Fruit fly (Drosophila melanogaster) whole organism, embryonic: ENCODE results near the gene aln.

Experiments
- ATbp ChIP-seq: fragments of 200-800 bp; sonication (Bioruptor generic); optimal IDR thresholded peaks from 2 replicates; lab custom pipeline; 2017; ENCODE audit warnings: missing biosample characterization, mild to moderate bottlenecking, missing genetic modification characterization, missing genetic modification reagents
- CG10565 ChIP-seq: fragments of 200-800 bp; sonication (Bioruptor generic); optimal IDR thresholded peaks from 3 replicates; lab custom pipeline; 2016; ENCODE audit warnings: missing biosample characterization, mild to moderate bottlenecking, missing genetic modification characterization
- CG10654 ChIP-seq: fragments of 200-800 bp; sonication (Bioruptor generic); optimal IDR thresholded peaks from 2 replicates; lab custom pipeline; 2016; ENCODE audit warnings: missing biosample characterization, missing genetic modification characterization
- CG11085 ChIP-seq: fragments of 200-800 bp; sonication (Bioruptor generic); IDR thresholded peaks from 2 replicates; pipeline ENCODE4 v1.3.6; 2022; ENCODE audit warnings: missing biosample characterization, missing genetic modification characterization
- CG11696 ChIP-seq: fragments of 200-800 bp; sonication (Bioruptor generic); IDR thresholded peaks from 2 replicates; pipeline ENCODE4 v1.3.6; 2022; ENCODE audit warnings: missing biosample characterization, missing genetic modification characterization
- CG12155 ChIP-seq: fragments of 200-800 bp; sonication (Bioruptor generic); optimal IDR thresholded peaks from 3 replicates; lab custom pipeline; 2016; ENCODE audit warnings: missing biosample characterization, missing genetic modification characterization
- CG12942 ChIP-seq: fragments of 200-800 bp; sonication (Bioruptor generic); optimal IDR thresholded peaks from 3 replicates; lab custom pipeline; 2016; ENCODE audit warnings: missing biosample characterization, missing genetic modification characterization
- CG17359 ChIP-seq: fragments of 200-800 bp; sonication (Bioruptor generic); optimal IDR thresholded peaks from 3 replicates; lab custom pipeline; 2018; ENCODE audit warnings: missing biosample characterization, mild to moderate bottlenecking, missing genetic modification characterization, moderate library complexity
- CG17385 ChIP-seq: fragments of 200-800 bp; sonication (Bioruptor generic); optimal IDR thresholded peaks from 3 replicates; lab custom pipeline; 2018; ENCODE audit warnings: missing biosample characterization, mild to moderate bottlenecking, missing genetic modification characterization
- CG18011 ChIP-seq: fragments of 200-800 bp; sonication (Bioruptor generic); optimal IDR thresholded peaks from 2 replicates; lab custom pipeline; 2017; ENCODE audit warnings: missing biosample characterization, missing genetic modification characterization, mild to moderate bottlenecking, moderate library complexity, missing genotype
- CG2678 ChIP-seq: fragments of 200-800 bp; sonication (Bioruptor generic); optimal IDR thresholded peaks from 3 replicates; lab custom pipeline; 2019; ENCODE audit warnings: missing biosample characterization, mild to moderate bottlenecking, missing genetic modification characterization, moderate library complexity
- CG3065 ChIP-seq: fragments of 200-800 bp; sonication (Bioruptor generic); optimal IDR thresholded peaks from 2 replicates; lab custom pipeline; 2016; ENCODE audit warnings: missing biosample characterization, missing genetic modification characterization
- CG31365 ChIP-seq: fragments of 200-800 bp; sonication (Bioruptor generic); optimal IDR thresholded peaks from 2 replicates; lab custom pipeline; 2018; ENCODE audit warnings: missing biosample characterization, mild to moderate bottlenecking, missing genetic modification characterization
- CG6683 ChIP-seq: fragments of 200-800 bp; sonication (Bioruptor generic); optimal IDR thresholded peaks from 2 replicates; lab custom pipeline; 2017; ENCODE audit warnings: missing biosample characterization, mild to moderate bottlenecking, missing genetic modification characterization, missing genetic modification reagents
- CG7928 ChIP-seq: fragments of 200-800 bp; sonication (Bioruptor generic); optimal IDR thresholded peaks from 2 replicates; lab custom pipeline; 2017; ENCODE audit warnings: missing biosample characterization, mild to moderate bottlenecking, missing genetic modification characterization
- CG7963 ChIP-seq: fragments of 200-800 bp; sonication (Bioruptor generic); IDR thresholded peaks from 3 replicates; pipeline ENCODE4 v1.3.6; 2022; ENCODE audit warnings: missing biosample characterization, missing genetic modification characterization; ENCODE audit not compliant: partially characterized antibody
- CG8359 ChIP-seq: fragments of 200-800 bp; sonication (Bioruptor generic); optimal IDR thresholded peaks from 2 replicates; lab custom pipeline; 2017; ENCODE audit warnings: missing biosample characterization, mild to moderate bottlenecking, missing genetic modification characterization, borderline replicate concordance
- CG9797 ChIP-seq: fragments of 200-800 bp; sonication (Bioruptor generic); optimal IDR thresholded peaks from 3 replicates; lab custom pipeline; 2018; ENCODE audit warnings: missing biosample characterization, mild to moderate bottlenecking, missing genetic modification characterization
- E2f1 ChIP-seq: fragments of 200-800 bp; sonication (Bioruptor generic); IDR thresholded peaks from 2 replicates; pipeline ENCODE4 v1.3.6; 2022; ENCODE audit warnings: missing biosample characterization, missing genetic modification characterization
- GATAe ChIP-seq: fragments of 200-800 bp; sonication (Bioruptor generic); conservative IDR thresholded peaks from 2 replicates; pipeline ENCODE4 v1.3.6; 2022; ENCODE audit warnings: missing biosample characterization, missing genetic modification characterization
- Hr3 ChIP-seq: fragments of 200-800 bp; sonication (Bioruptor generic); optimal IDR thresholded peaks from 3 replicates; lab custom pipeline; 2016; ENCODE audit warnings: missing biosample characterization, missing genetic modification characterization
- Kr ChIP-seq: fragments of 200-800 bp; sonication (Bioruptor generic); optimal IDR thresholded peaks from 2 replicates; lab custom pipeline; 2017; ENCODE audit warnings: missing biosample characterization, mild to moderate bottlenecking, missing genetic modification characterization
- Mad ChIP-seq: fragments of 200-800 bp; sonication (Bioruptor generic); optimal IDR thresholded peaks from 2 replicates; lab custom pipeline; 2016; ENCODE audit warnings: missing biosample characterization, missing genetic modification characterization
- Meics ChIP-seq: fragments of 200-800 bp; sonication (Bioruptor generic); optimal IDR thresholded peaks from 2 replicates; lab custom pipeline; 2017; ENCODE audit warnings: missing biosample characterization, mild to moderate bottlenecking, missing genetic modification characterization
- Mes4 ChIP-seq: fragments of 200-800 bp; sonication (Bioruptor generic); optimal IDR thresholded peaks from 2 replicates; lab custom pipeline; 2016; ENCODE audit warnings: missing biosample characterization, missing genetic modification characterization
- NC2α ChIP-seq: fragments of 200-800 bp; sonication (Bioruptor generic); optimal IDR thresholded peaks from 2 replicates; lab custom pipeline; 2016; ENCODE audit warnings: missing biosample characterization, missing genetic modification characterization
- PHDP ChIP-seq: fragments of 200-800 bp; sonication (Bioruptor generic); optimal IDR thresholded peaks from 3 replicates; lab custom pipeline; 2018; ENCODE audit warnings: missing biosample characterization, mild to moderate bottlenecking, missing genetic modification characterization, moderate library complexity
- Ravus ChIP-seq: fragments of 200-800 bp; sonication (Bioruptor generic); IDR thresholded peaks from 2 replicates; pipeline ENCODE4 v1.3.6; 2022; ENCODE audit warnings: missing biosample characterization, missing genetic modification characterization
- Xbp1 ChIP-seq: fragments of 200-800 bp; sonication (Bioruptor generic); optimal IDR thresholded peaks from 3 replicates; lab custom pipeline; 2016; ENCODE audit warnings: missing biosample characterization, mild to moderate bottlenecking, missing genetic modification characterization
- al ChIP-seq: fragments of 200-800 bp; sonication (Bioruptor generic); IDR thresholded peaks from 2 replicates; pipeline ENCODE4 v1.3.6; 2022; ENCODE audit warnings: missing biosample characterization, missing genetic modification characterization
- bcd ChIP-seq: fragments of 200-800 bp; sonication (Bioruptor generic); optimal IDR thresholded peaks from 2 replicates; lab custom pipeline; 2017; ENCODE audit warnings: missing biosample characterization, mild to moderate bottlenecking, missing genetic modification characterization
- bigmax ChIP-seq: fragments of 200-800 bp; sonication (Bioruptor generic); optimal IDR thresholded peaks from 2 replicates; lab custom pipeline; 2018; ENCODE audit warnings: missing biosample characterization, mild to moderate bottlenecking, missing genetic modification characterization
- btn ChIP-seq: fragments of 200-800 bp; sonication (Bioruptor generic); optimal IDR thresholded peaks from 2 replicates; lab custom pipeline; 2016; ENCODE audit warnings: missing biosample characterization, missing genetic modification characterization
- crc ChIP-seq: fragments of 200-800 bp; sonication (Bioruptor generic); optimal IDR thresholded peaks from 2 replicates; lab custom pipeline; 2016; ENCODE audit warnings: missing biosample characterization, missing genetic modification characterization
- crol ChIP-seq: fragments of 200-800 bp; sonication (Bioruptor generic); IDR thresholded peaks from 2 replicates; pipeline ENCODE4 v1.3.6; 2022; ENCODE audit warnings: missing biosample characterization, missing genetic modification characterization
- ems ChIP-seq: fragments of 200-800 bp; sonication (Bioruptor generic); optimal IDR thresholded peaks from 3 replicates; lab custom pipeline; 2016; ENCODE audit warnings: missing biosample characterization, missing genetic modification characterization
- gcm ChIP-seq: fragments of 200-800 bp; sonication (Bioruptor generic); optimal IDR thresholded peaks from 2 replicates; lab custom pipeline; 2019; ENCODE audit warnings: missing biosample characterization, mild to moderate bottlenecking, missing genetic modification characterization, moderate library complexity
- grau ChIP-seq: fragments of 200-800 bp; optimal IDR thresholded peaks from 3 replicates; lab custom pipeline; 2019; ENCODE audit warnings: missing biosample characterization, mild to moderate bottlenecking, missing genetic modification characterization, moderate library complexity
- jumu ChIP-seq: fragments of 200-800 bp; sonication (Bioruptor generic); optimal IDR thresholded peaks from 3 replicates; lab custom pipeline; 2016; ENCODE audit warnings: missing biosample characterization, missing genetic modification characterization
- kah ChIP-seq: fragments of 200-800 bp; sonication (Bioruptor generic); optimal IDR thresholded peaks from 2 replicates; lab custom pipeline; 2018; ENCODE audit warnings: missing biosample characterization, mild to moderate bottlenecking, missing genetic modification characterization
- knrl ChIP-seq: fragments of 200-800 bp; sonication (Bioruptor generic); IDR thresholded peaks from 3 replicates; pipeline ENCODE4 v1.3.6; 2022; ENCODE audit warnings: missing biosample characterization, missing genetic modification characterization; ENCODE audit not compliant: partially characterized antibody
- lbe ChIP-seq: fragments of 200-800 bp; sonication (Bioruptor generic); optimal IDR thresholded peaks from 2 replicates; lab custom pipeline; 2016; ENCODE audit warnings: missing biosample characterization, mild to moderate bottlenecking, missing genetic modification characterization
- odd ChIP-seq: fragments of 200-800 bp; sonication (Bioruptor generic); optimal IDR thresholded peaks from 2 replicates; lab custom pipeline; 2017; ENCODE audit warnings: missing biosample characterization, mild to moderate bottlenecking, missing genetic modification characterization
- peb ChIP-seq: fragments of 200-800 bp; sonication (Bioruptor generic); IDR thresholded peaks from 2 replicates; pipeline ENCODE4 v1.3.6; 2022; ENCODE audit warnings: missing biosample characterization, missing genetic modification characterization
- pum ChIP-seq: fragments of 200-800 bp; sonication (Bioruptor generic); optimal IDR thresholded peaks from 2 replicates; lab custom pipeline; 2016; ENCODE audit warnings: missing biosample characterization, missing genetic modification characterization
- scrt ChIP-seq: fragments of 200-800 bp; sonication (Bioruptor generic); optimal IDR thresholded peaks from 2 replicates; lab custom pipeline; 2018; ENCODE audit warnings: missing biosample characterization, mild to moderate bottlenecking, missing genetic modification characterization, moderate library complexity
- sima ChIP-seq: fragments of 200-800 bp; sonication (Bioruptor generic); optimal IDR thresholded peaks from 2 replicates; lab custom pipeline; 2016; ENCODE audit warnings: missing biosample characterization, missing genetic modification characterization
- slou ChIP-seq: fragments of 200-800 bp; sonication (Bioruptor generic); optimal IDR thresholded peaks from 3 replicates; lab custom pipeline; 2016; ENCODE audit warnings: missing biosample characterization, missing genetic modification characterization
- tll ChIP-seq, 2 experiments: fragments of 200-800 bp in 1 of 2; fragments of >200 bp in 1 of 2; sonication (Bioruptor generic) in 1 of 2; optimal IDR thresholded peaks; 2 replicates each; lab custom pipeline; 2017 to 2019; ENCODE audit warnings: missing biosample characterization in 2 of 2, missing genetic modification characterization in 2 of 2, mild to moderate bottlenecking in 1 of 2, moderate library complexity in 1 of 2
- tna ChIP-seq: fragments of 200-800 bp; sonication (Bioruptor generic); IDR thresholded peaks from 2 replicates; pipeline ENCODE4 v1.3.6; 2022; ENCODE audit warnings: missing biosample characterization, missing genetic modification characterization; ENCODE audit not compliant: partially characterized antibody
- yki ChIP-seq: fragments of >200 bp; optimal IDR thresholded peaks from 3 replicates; lab custom pipeline; 2018

The aln gene

DNA sequence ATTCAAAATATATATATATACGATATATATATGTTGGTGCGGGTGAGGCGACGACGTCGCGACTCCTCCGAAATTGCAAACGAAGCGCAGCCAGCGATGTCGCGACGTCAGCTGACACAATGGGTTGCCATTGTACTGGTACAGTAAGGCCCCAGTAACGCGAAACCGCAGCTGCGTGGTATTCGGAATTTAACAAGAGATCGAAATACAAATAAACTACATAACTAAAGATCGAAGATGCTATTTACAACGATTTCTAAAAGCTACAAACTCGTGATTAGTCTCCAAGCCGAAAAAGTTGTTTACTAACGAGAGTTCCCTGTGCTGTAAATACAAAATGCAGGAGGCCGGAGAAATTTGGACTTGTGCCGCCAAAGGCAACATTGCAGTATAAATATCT lies 38.8 kb downstream of the aln start (continued):
- TF ChIP-seq CG7928 (GFP tag; lab: Kevin White, UChicago) (no peak), knrl (GFP tag; lab: Robert Waterston, UW) (no peak), kah (GFP tag; lab: Kevin White, UChicago) (peak; percentile 48), CG18011 (GFP tag; lab: Kevin White, UChicago) (peak; percentile 33), Meics (GFP tag; lab: Kevin White, UChicago) (peak; percentile 24), crc (GFP tag; lab: Kevin White, UChicago) (peak; percentile 26), CG10654 (GFP tag; lab: Kevin White, UChicago) (peak; percentile 47), CG12155 (GFP tag; lab: Kevin White, UChicago) (peak; percentile 49), grau (tag; lab: Kevin White, UChicago) (peak; percentile 95), CG8359 (GFP tag; lab: Kevin White, UChicago) (peak; percentile 36), gcm (peak; percentile 43), tna (GFP tag; lab: Robert Waterston, UW) (no peak), CG7963 (GFP tag; lab: Robert Waterston, UW) (no peak), Mad (GFP tag; lab: Kevin White, UChicago) (peak; percentile 37), lbe (GFP tag; lab: Kevin White, UChicago) (peak; percentile 78), Hr3 (GFP tag; lab: Kevin White, UChicago) (peak; percentile 68), CG3065 (GFP tag; lab: Kevin White, UChicago) (no peak), odd (GFP tag; lab: Kevin White, UChicago) (peak; percentile 64), crol (GFP tag; lab: Robert Waterston, UW) (no peak), Mes4 (GFP tag; lab: Kevin White, UChicago) (peak; percentile 70), tll (GFP tag; optimal IDR thresholded peaks at IDR 0.05; lab: Kevin White, UChicago) (no peak), peb (GFP tag; lab: Robert Waterston, UW) (peak; percentile 53; the same call in 1 of the 2 replicates), bigmax (GFP tag; lab: Kevin White, UChicago) (no peak), E2f1 (GFP tag; lab: Robert Waterston, UW) (peak; percentile 67), CG31365 (peak; percentile 18), Kr (GFP tag; lab: Kevin White, UChicago) (no peak), jumu (peak; percentile 60), CG11085 (no peak), NC2α (peak; percentile 43), CG2678 (tag; lab: Kevin White, UChicago) (peak; percentile 76), ATbp (GFP tag; lab: Kevin White, UChicago) (peak; percentile 78), CG12942 (GFP tag; lab: Kevin White, UChicago) (peak; percentile 55), slou (GFP tag; lab: Kevin White, UChicago) (no peak), al (GFP tag; lab: Robert Waterston, UW) (no peak), CG6683 (GFP tag; lab: Kevin White, UChicago) (no peak), CG10565 (GFP tag; lab: Kevin White, UChicago) (no peak), ems (GFP tag; lab: Kevin White, UChicago) (peak; percentile 55), yki (lab: Kevin White, UChicago) (no peak), bcd (GFP tag; lab: Kevin White, UChicago) (peak; percentile 56), btn (GFP tag; lab: Kevin White, UChicago) (peak; percentile 50), sima (no peak), PHDP (tag; lab: Kevin White, UChicago) (peak; percentile 72), CG9797 (GFP tag; lab: Kevin White, UChicago) (no peak), pum (GFP tag; lab: Kevin White, UChicago) (peak; percentile 55), CG17359 (tag; lab: Kevin White, UChicago) (peak; percentile 85), Xbp1 (GFP tag; lab: Kevin White, UChicago) (peak; percentile 83), CG17385 (GFP tag; lab: Kevin White, UChicago) (peak; percentile 69), Ravus (GFP tag; lab: Robert Waterston, UW) (peak; percentile 25), scrt (peak; percentile 16), GATAe (no peak), CG11696 (GFP tag; lab: Robert Waterston, UW) (no peak)
